Fruit fly (Drosophila melanogaster) whole organism, embryonic: ENCODE measurements around the gene CG7430.

ENCODE experiments used
- Atf3 ChIP-seq: fragments of 200-800 bp; sonication (Bioruptor generic); optimal IDR thresholded peaks from 3 replicates; lab custom pipeline; 2016; ENCODE audit warnings: missing biosample characterization, missing genetic modification characterization
- Bdp1 ChIP-seq: fragments of 200-800 bp; sonication (Bioruptor generic); optimal IDR thresholded peaks from 3 replicates; lab custom pipeline; 2016; ENCODE audit warnings: missing biosample characterization, missing genetic modification characterization
- CG10959 ChIP-seq: fragments of 200-800 bp; sonication (Bioruptor generic); IDR thresholded peaks from 2 replicates; pipeline ENCODE4 v1.3.6; 2022; ENCODE audit warnings: missing biosample characterization, missing genetic modification characterization
- CG10979 ChIP-seq: fragments of 200-800 bp; sonication (Bioruptor generic); optimal IDR thresholded peaks from 2 replicates; lab custom pipeline; 2018; ENCODE audit warnings: missing biosample characterization, mild to moderate bottlenecking, missing genetic modification characterization, moderate library complexity
- CG11456 ChIP-seq: fragments of 200-800 bp; sonication (Bioruptor generic); IDR thresholded peaks from 3 replicates; pipeline ENCODE4 v1.3.6; 2022; ENCODE audit warnings: missing biosample characterization, missing genetic modification characterization
- CG14014 ChIP-seq: fragments of 200-800 bp; sonication (Bioruptor generic); IDR thresholded peaks from 2 replicates; pipeline ENCODE4 v1.3.6; 2022; ENCODE audit warnings: missing biosample characterization, missing genetic modification characterization
- CG14667 ChIP-seq: fragments of 200-800 bp; sonication (Bioruptor generic); IDR thresholded peaks from 2 replicates; pipeline ENCODE4 v1.3.6; 2022; ENCODE audit warnings: missing biosample characterization, missing genetic modification characterization
- CG16779 ChIP-seq: fragments of 200-800 bp; sonication (Bioruptor generic); IDR thresholded peaks from 2 replicates; pipeline ENCODE4 v1.3.6; 2022; ENCODE audit warnings: missing biosample characterization, missing genetic modification characterization
- CG16863 ChIP-seq: fragments of 200-800 bp; sonication (Bioruptor generic); optimal IDR thresholded peaks from 3 replicates; lab custom pipeline; 2016; ENCODE audit warnings: missing biosample characterization, missing genetic modification characterization
- CG17829 ChIP-seq: fragments of 200-800 bp; optimal IDR thresholded peaks from 2 replicates; lab custom pipeline; 2019; ENCODE audit warnings: missing biosample characterization, mild to moderate bottlenecking, missing genetic modification characterization, moderate library complexity
- CG18011 ChIP-seq: fragments of 200-800 bp; sonication (Bioruptor generic); optimal IDR thresholded peaks from 2 replicates; lab custom pipeline; 2017; ENCODE audit warnings: missing biosample characterization, missing genetic modification characterization, mild to moderate bottlenecking, moderate library complexity, missing genotype
- CG1832 ChIP-seq: fragments of 200-800 bp; sonication (Bioruptor generic); optimal IDR thresholded peaks from 2 replicates; lab custom pipeline; 2017; ENCODE audit warnings: missing biosample characterization, mild to moderate bottlenecking, missing genetic modification characterization, inconsistent platforms
- CG18599 ChIP-seq: fragments of 200-800 bp; sonication (Bioruptor generic); optimal IDR thresholded peaks from 3 replicates; lab custom pipeline; 2017; ENCODE audit warnings: missing biosample characterization, missing genetic modification characterization, mild to moderate bottlenecking, moderate library complexity, missing genetic modification reagents
- CG18619 ChIP-seq: fragments of 200-800 bp; sonication (Bioruptor generic); optimal IDR thresholded peaks from 3 replicates; lab custom pipeline; 2017; ENCODE audit warnings: missing biosample characterization, mild to moderate bottlenecking, missing genetic modification characterization
- CG32767 ChIP-seq: fragments of 200-800 bp; sonication (Bioruptor generic); IDR thresholded peaks from 2 replicates; pipeline ENCODE4 v1.3.6; 2022; ENCODE audit warnings: missing biosample characterization, missing genetic modification characterization
- CG5245 ChIP-seq: fragments of 200-800 bp; sonication (Bioruptor generic); optimal IDR thresholded peaks from 3 replicates; lab custom pipeline; 2016; ENCODE audit warnings: missing biosample characterization, missing genetic modification characterization
- CG7357 ChIP-seq: fragments of 200-800 bp; sonication (Bioruptor generic); IDR thresholded peaks from 3 replicates; pipeline ENCODE4 v1.3.6; 2022; ENCODE audit warnings: missing biosample characterization, missing genetic modification characterization
- CG7786 ChIP-seq: fragments of 200-800 bp; sonication (Bioruptor generic); optimal IDR thresholded peaks from 2 replicates; lab custom pipeline; 2016; ENCODE audit warnings: missing biosample characterization, missing genetic modification characterization
- CG8281 ChIP-seq: fragments of 200-800 bp; sonication (Bioruptor generic); optimal IDR thresholded peaks from 2 replicates; lab custom pipeline; 2018; ENCODE audit warnings: missing biosample characterization, mild to moderate bottlenecking, missing genetic modification characterization, moderate library complexity
- CG9727 ChIP-seq: fragments of 200-800 bp; sonication (Bioruptor generic); optimal IDR thresholded peaks from 3 replicates; lab custom pipeline; 2017; ENCODE audit warnings: missing biosample characterization, mild to moderate bottlenecking, missing genetic modification characterization
- D19B ChIP-seq: fragments of 200-800 bp; sonication (Bioruptor generic); optimal IDR thresholded peaks from 2 replicates; lab custom pipeline; 2017; ENCODE audit warnings: missing biosample characterization, mild to moderate bottlenecking, missing genetic modification characterization
- Deaf1 ChIP-seq: fragments of 200-800 bp; optimal IDR thresholded peaks from 3 replicates; lab custom pipeline; 2019; ENCODE audit warnings: missing biosample characterization, mild to moderate bottlenecking, missing genetic modification characterization, moderate library complexity
- Ets65A ChIP-seq: fragments of 200-800 bp; sonication (Bioruptor generic); peaks from one replicate; lab custom pipeline; 2016; ENCODE audit warnings: missing biosample characterization, missing genetic modification characterization
- Gug ChIP-seq: fragments of 200-800 bp; sonication (Bioruptor generic); IDR thresholded peaks from 4 replicates; pipeline ENCODE4 v1.3.6; 2022; ENCODE audit warnings: missing biosample characterization, missing genetic modification characterization
- H15 ChIP-seq: fragments of 200-800 bp; sonication (Bioruptor generic); IDR thresholded peaks from 3 replicates; pipeline ENCODE4 v1.3.6; 2022; ENCODE audit warnings: missing biosample characterization, missing genetic modification characterization
- Lim3 ChIP-seq: fragments of 200-800 bp; sonication (Bioruptor generic); IDR thresholded peaks from 2 replicates; pipeline ENCODE4 v1.3.6; 2022; ENCODE audit warnings: missing biosample characterization, missing genetic modification characterization
- Max ChIP-seq: fragments of 200-800 bp; sonication (Bioruptor generic); optimal IDR thresholded peaks from 2 replicates; lab custom pipeline; 2016; ENCODE audit warnings: missing biosample characterization, mild to moderate bottlenecking, missing genetic modification characterization
- Nf-YC ChIP-seq: fragments of 200-800 bp; optimal IDR thresholded peaks from 3 replicates; lab custom pipeline; 2019; ENCODE audit warnings: missing biosample characterization, mild to moderate bottlenecking, missing genetic modification characterization, moderate library complexity
- Opbp ChIP-seq: fragments of 200-800 bp; sonication (Bioruptor generic); IDR thresholded peaks from 3 replicates; pipeline ENCODE4 v1.3.6; 2022; ENCODE audit warnings: missing biosample characterization, missing genetic modification characterization; ENCODE audit not compliant: partially characterized antibody
- Rfx ChIP-seq: fragments of 200-800 bp; sonication (Bioruptor generic); IDR thresholded peaks from 2 replicates; pipeline ENCODE4 v1.3.6; 2022; ENCODE audit warnings: missing biosample characterization, missing genetic modification characterization
- Scr ChIP-seq: fragments of 200-800 bp; sonication (Bioruptor generic); IDR thresholded peaks from 2 replicates; pipeline ENCODE4 v1.3.6; 2022; ENCODE audit warnings: missing biosample characterization, missing genetic modification characterization; ENCODE audit not compliant: partially characterized antibody
- Trl ChIP-seq, 3 experiments: fragments of >200 bp in 2 of 3; fragments of 200-800 bp in 1 of 3; sonication (Bioruptor generic) in 1 of 3; optimal IDR thresholded peaks; 2 replicates in 1 of 3; 3 replicates in 2 of 3; lab custom pipeline; 2016 to 2017; ENCODE audit warnings: missing biosample characterization in 1 of 3, missing genetic modification characterization in 1 of 3
- br ChIP-seq: fragments of >200 bp; optimal IDR thresholded peaks from 2 replicates; lab custom pipeline; 2017
- chinmo ChIP-seq: fragments of 200-800 bp; sonication (Bioruptor generic); IDR thresholded peaks from 4 replicates; pipeline ENCODE4 v1.3.6; 2022; ENCODE audit warnings: missing biosample characterization, missing genetic modification characterization; ENCODE audit not compliant: partially characterized antibody
- crp ChIP-seq, 2 experiments: fragments of 200-800 bp; sonication (Bioruptor generic); optimal IDR thresholded peaks; 2 replicates in 1 of 2; 3 replicates in 1 of 2; lab custom pipeline; 2017; ENCODE audit warnings: missing biosample characterization in 2 of 2, missing genetic modification characterization in 2 of 2, mild to moderate bottlenecking in 1 of 2, moderate library complexity in 1 of 2
- ewg ChIP-seq: fragments of 200-800 bp; sonication (Bioruptor generic); optimal IDR thresholded peaks from 3 replicates; lab custom pipeline; 2017; ENCODE audit warnings: mild to moderate bottlenecking, missing biosample characterization, missing genetic modification reagents, missing genetic modification characterization
- exex ChIP-seq: fragments of 200-800 bp; sonication (Bioruptor generic); optimal IDR thresholded peaks from 4 replicates; lab custom pipeline; 2018; ENCODE audit warnings: missing biosample characterization, mild to moderate bottlenecking, missing genetic modification characterization, moderate library complexity
- fd96Cb ChIP-seq: fragments of 200-800 bp; sonication (Bioruptor generic); optimal IDR thresholded peaks from 2 replicates; lab custom pipeline; 2018; ENCODE audit warnings: missing biosample characterization, mild to moderate bottlenecking, missing genetic modification characterization, moderate library complexity
- grn ChIP-seq: fragments of 200-800 bp; sonication (Bioruptor generic); optimal IDR thresholded peaks from 3 replicates; lab custom pipeline; 2017; ENCODE audit warnings: missing biosample characterization, missing genetic modification characterization
- h ChIP-seq: fragments of >200 bp; optimal IDR thresholded peaks from 2 replicates; lab custom pipeline; 2017
- luna ChIP-seq: fragments of 200-800 bp; sonication (Bioruptor generic); optimal IDR thresholded peaks from 2 replicates; lab custom pipeline; 2016; ENCODE audit warnings: missing biosample characterization, missing genetic modification characterization
- nau ChIP-seq: fragments of 200-800 bp; sonication (Bioruptor generic); optimal IDR thresholded peaks from 3 replicates; lab custom pipeline; 2017; ENCODE audit warnings: missing biosample characterization, mild to moderate bottlenecking, missing genetic modification characterization, missing genetic modification reagents
- so ChIP-seq: fragments of 200-800 bp; sonication (Bioruptor generic); IDR thresholded peaks from 3 replicates; pipeline ENCODE4 v1.3.6; 2022; ENCODE audit warnings: missing biosample characterization, missing genetic modification characterization
- tin ChIP-seq: fragments of 200-800 bp; sonication (Bioruptor generic); optimal IDR thresholded peaks from 3 replicates; lab custom pipeline; 2016; ENCODE audit warnings: missing biosample characterization, missing genetic modification characterization

Gene CG7430

dm6 chr3L:17884276-17884675 is 37.6 kb downstream of the CG7430 start, which contains the start of gene CG5506:
TSS of gene CG5506 (minus strand) at chr3L:17884376.
- TF ChIP-seq CG7786 (GFP tag; lab: Kevin White, UChicago): no peak
- no peak for TF ChIP-seq CG8281 (tag; lab: Kevin White, UChicago)
- TF ChIP-seq exex (tag; lab: Kevin White, UChicago): peak; percentile 48
- no peak for TF ChIP-seq CG11456 (GFP tag; lab: Robert Waterston, UW)
- TF ChIP-seq Scr (GFP tag; lab: Robert Waterston, UW): no peak
- TF ChIP-seq CG18619 (GFP tag; lab: Kevin White, UChicago): no peak
- no peak for TF ChIP-seq Max (GFP tag; lab: Kevin White, UChicago)
- no peak for TF ChIP-seq CG17829 (tag; lab: Kevin White, UChicago)
- TF ChIP-seq br (lab: Kevin White, UChicago): no peak
- TF ChIP-seq grn (GFP tag; lab: Kevin White, UChicago): peak; percentile 4
- no peak for TF ChIP-seq CG9727

dm6 chr3L:17886545-17886944 is 39.8 kb downstream of the CG7430 start, which contains the start of gene CG16775:
TSS of gene CG16775 (minus strand) at chr3L:17886645.
- TF ChIP-seq exex (tag; lab: Kevin White, UChicago) (peak; percentile 7), Trl (optimal IDR thresholded peaks at IDR 0.05; lab: Kevin White, UChicago) (no peak), Trl (GFP tag; optimal IDR thresholded peaks at IDR 0.05; lab: Kevin White, UChicago) (no peak), Ets65A (GFP tag; lab: Kevin White, UChicago) (peak; percentile 31)
- TF ChIP-seq, all 482 proteins: peak for 2

- TF ChIP-seq CG7357 (GFP tag; lab: Robert Waterston, UW) (0 out of 3 replicates have a peak, but pooled peaks have one; percentile 15), nau (GFP tag; lab: Kevin White, UChicago) (no peak), CG18011 (GFP tag; lab: Kevin White, UChicago) (peak; percentile 89)
- TF ChIP-seq, all 482 proteins: peak for 2
Measured at dm6 chr3L:17887393-17887792, 40.7 kb downstream of the CG7430 start, which contains the start of gene CG7402. TSS of gene CG7402 (plus strand) at chr3L:17887705.

dm6 chr3L:17893660-17894059 is 46.9 kb downstream of the CG7430 start:
- TF ChIP-seq h (lab: Kevin White, UChicago) (no peak), CG14667 (GFP tag; lab: Robert Waterston, UW) (no peak), CG1832 (GFP tag; lab: Kevin White, UChicago) (no peak), tin (GFP tag; lab: Kevin White, UChicago) (no peak), CG32767 (GFP tag; lab: Robert Waterston, UW) (no peak), D19B (no peak), Deaf1 (tag; lab: Kevin White, UChicago) (peak; percentile 80), chinmo (GFP tag; lab: Robert Waterston, UW) (0 out of 4 replicates have a peak, but pooled peaks have one; percentile 69), CG16779 (GFP tag; lab: Robert Waterston, UW) (0 out of 2 replicates have a peak, but pooled peaks have one; percentile 4), luna (GFP tag; lab: Kevin White, UChicago) (no peak), CG10959 (GFP tag; lab: Robert Waterston, UW) (no peak), ewg (GFP tag; lab: Kevin White, UChicago) (peak; percentile 65), CG5245 (no peak), CG18599 (GFP tag; lab: Kevin White, UChicago) (no peak)

dm6 chr3L:17895815-17896275 is 49.1 kb downstream of the CG7430 start, which contains the start of gene Tsp74F:
TSS of gene Tsp74F (minus strand) at chr3L:17895862.
- TF ChIP-seq CG16863 (GFP tag; lab: Kevin White, UChicago) (no peak), Bdp1 (no peak), Trl (optimal IDR thresholded peaks at IDR 0.05; lab: Kevin White, UChicago) (peak; percentile 36 to 54), Trl (GFP tag; optimal IDR thresholded peaks at IDR 0.05; lab: Kevin White, UChicago) (no peak), fd96Cb (no peak), Rfx (GFP tag; lab: Robert Waterston, UW) (no peak), H15 (GFP tag; lab: Robert Waterston, UW) (no peak), Atf3 (GFP tag; lab: Kevin White, UChicago) (no peak), CG10979 (tag; lab: Kevin White, UChicago) (no peak), crp (GFP tag; optimal IDR thresholded peaks at IDR 0.05; lab: Kevin White, UChicago) (no peak), CG14014 (GFP tag; lab: Robert Waterston, UW) (no peak), so (GFP tag; lab: Robert Waterston, UW) (0 out of 3 replicates have a peak, but pooled peaks have one; percentile 49), Lim3 (GFP tag; lab: Robert Waterston, UW) (no peak), Opbp (no peak), Nf-YC (no peak), Gug (no peak)
